Worm (Caenorhabditis elegans) whole organism, L2 larva: ENCODE measurements around the gene C05D12.5.
"Not testable (repeated sequence)": the region's sequence is repeated elsewhere in the genome, so short reads cannot be mapped to it uniquely, and the experiment has no call there.

ENCODE experiments used
- C34F6.9 ChIP-seq: fragments of 150-350 bp; optimal IDR thresholded peaks from 2 replicates; lab custom pipeline; 2014; ENCODE audit warnings: missing biosample characterization, missing genetic modification characterization
- R02D3.7 ChIP-seq: fragments of 150-350 bp; optimal IDR thresholded peaks from 2 replicates; lab custom pipeline; 2014; ENCODE audit warnings: missing biosample characterization, missing genetic modification characterization
- Y55F3AM.14 ChIP-seq: fragments of 200-800 bp; sonication (Bioruptor generic); optimal IDR thresholded peaks from 2 replicates; lab custom pipeline; 2018; ENCODE audit warnings: mild to moderate bottlenecking, missing genetic modification characterization, missing compliant biosample characterization
- ZK546.5 ChIP-seq: sonication (generic microtip); optimal IDR thresholded peaks from 2 replicates; lab custom pipeline; 2017; ENCODE audit warnings: missing biosample characterization, missing genetic modification characterization
- alr-1 ChIP-seq: fragments of 150-350 bp; optimal IDR thresholded peaks from 2 replicates; lab custom pipeline; 2014; ENCODE audit warnings: missing biosample characterization, missing genetic modification characterization
- aly-2 ChIP-seq: fragments of 150-350 bp; optimal IDR thresholded peaks from 2 replicates; lab custom pipeline; 2014; ENCODE audit warnings: missing biosample characterization, missing genetic modification characterization
- blmp-1 ChIP-seq: sonication (generic microtip); optimal IDR thresholded peaks from 2 replicates; lab custom pipeline; 2017; ENCODE audit warnings: missing genetic modification characterization, mild to moderate bottlenecking, missing compliant biosample characterization, antibody characterized with exemption, moderate library complexity; ENCODE audit not compliant: insufficient read depth
- ceh-16 ChIP-seq: fragments of 150-350 bp; optimal IDR thresholded peaks from 2 replicates; lab custom pipeline; 2014; ENCODE audit warnings: missing biosample characterization, missing genetic modification characterization
- ceh-82 ChIP-seq: fragments of 150-350 bp; optimal IDR thresholded peaks from 2 replicates; lab custom pipeline; 2014; ENCODE audit warnings: missing biosample characterization, missing genetic modification characterization
- crh-2 ChIP-seq: sonication (generic microtip); optimal IDR thresholded peaks from 2 replicates; lab custom pipeline; 2017; ENCODE audit warnings: missing biosample characterization, missing genetic modification characterization
- dmd-4 ChIP-seq: sonication (generic microtip); optimal IDR thresholded peaks from 2 replicates; lab custom pipeline; 2017; ENCODE audit warnings: missing biosample characterization, missing genetic modification characterization
- egl-27 ChIP-seq: sonication (generic microtip); optimal IDR thresholded peaks from 3 replicates; lab custom pipeline; 2017; ENCODE audit warnings: missing biosample characterization, missing genetic modification reagents, missing genetic modification characterization
- elt-3 ChIP-seq: sonication (generic microtip); optimal IDR thresholded peaks from 2 replicates; lab custom pipeline; 2017; ENCODE audit warnings: missing biosample characterization, missing genetic modification characterization
- fos-1 ChIP-seq: fragments of 150-350 bp; optimal IDR thresholded peaks from 2 replicates; lab custom pipeline; 2014; ENCODE audit warnings: missing biosample characterization, missing genetic modification characterization
- gmeb-1 ChIP-seq: fragments of 150-350 bp; optimal IDR thresholded peaks from 2 replicates; lab custom pipeline; 2014; ENCODE audit warnings: missing biosample characterization, missing genetic modification characterization
- lin-13 ChIP-seq: fragments of 150-350 bp; optimal IDR thresholded peaks from 2 replicates; lab custom pipeline; 2014; ENCODE audit warnings: missing biosample characterization, missing genetic modification reagents, missing genetic modification characterization
- lin-39 ChIP-seq: fragments of 150-350 bp; optimal IDR thresholded peaks from 2 replicates; lab custom pipeline; 2014; ENCODE audit warnings: missing biosample characterization, missing genetic modification reagents, missing genetic modification characterization
- lsy-2 ChIP-seq, 2 experiments: fragments of 150-350 bp in 1 of 2; sonication (generic microtip) in 1 of 2; optimal IDR thresholded peaks; 2 replicates each; lab custom pipeline; 2014 to 2017; ENCODE audit warnings: missing biosample characterization in 2 of 2, missing genetic modification characterization in 2 of 2
- mbf-1 ChIP-seq: sonication (generic microtip); optimal IDR thresholded peaks from 2 replicates; lab custom pipeline; 2017; ENCODE audit warnings: missing biosample characterization, missing genetic modification characterization
- nhr-129 ChIP-seq: fragments of 150-350 bp; optimal IDR thresholded peaks from 2 replicates; lab custom pipeline; 2014; ENCODE audit warnings: missing biosample characterization, missing genetic modification characterization
- nhr-21 ChIP-seq: fragments of 150-350 bp; optimal IDR thresholded peaks from 2 replicates; lab custom pipeline; 2014; ENCODE audit warnings: missing biosample characterization, missing genetic modification characterization
- nhr-237 ChIP-seq: fragments of 150-350 bp; optimal IDR thresholded peaks from 2 replicates; lab custom pipeline; 2014; ENCODE audit warnings: missing biosample characterization, missing genetic modification characterization
- nhr-25 ChIP-seq: fragments of 150-350 bp; sonication (generic microtip); optimal IDR thresholded peaks from 3 replicates; lab custom pipeline; 2014; ENCODE audit warnings: missing biosample characterization, missing genetic modification characterization
- nhr-6 ChIP-seq: fragments of 150-350 bp; optimal IDR thresholded peaks from 2 replicates; lab custom pipeline; 2014; ENCODE audit warnings: missing biosample characterization, missing genetic modification characterization
- nhr-77 ChIP-seq: fragments of 150-350 bp; optimal IDR thresholded peaks from 2 replicates; lab custom pipeline; 2014; ENCODE audit warnings: missing biosample characterization, missing genetic modification characterization
- sem-4 ChIP-seq: fragments of 150-350 bp; optimal IDR thresholded peaks from 2 replicates; lab custom pipeline; 2014; ENCODE audit warnings: missing biosample characterization, missing genetic modification reagents, missing genetic modification characterization
- skn-1 ChIP-seq: sonication (generic microtip); optimal IDR thresholded peaks from 2 replicates; lab custom pipeline; 2017; ENCODE audit warnings: missing biosample characterization, missing genetic modification characterization
- sma-9 ChIP-seq, 2 experiments: fragments of 150-350 bp in 1 of 2; sonication (generic microtip) in 1 of 2; optimal IDR thresholded peaks; 2 replicates each; lab custom pipeline; 2014 to 2016; ENCODE audit warnings: missing genetic modification characterization in 2 of 2, mild to moderate bottlenecking in 1 of 2, missing biosample characterization in 1 of 2, missing compliant biosample characterization in 1 of 2, missing genetic modification reagents in 1 of 2, moderate library complexity in 1 of 2
- unc-55 ChIP-seq: fragments of 150-350 bp; sonication (generic microtip); optimal IDR thresholded peaks from 3 replicates; lab custom pipeline; 2014; ENCODE audit warnings: missing biosample characterization, missing genetic modification reagents, missing genetic modification characterization
- unc-62 ChIP-seq: fragments of 150-350 bp; optimal IDR thresholded peaks from 2 replicates; lab custom pipeline; 2014; ENCODE audit warnings: missing biosample characterization, missing genetic modification reagents, missing genetic modification characterization
- ztf-11 ChIP-seq: sonication (generic microtip); optimal IDR thresholded peaks from 2 replicates; lab custom pipeline; 2017; ENCODE audit warnings: missing biosample characterization, missing genetic modification characterization
- ztf-4 ChIP-seq: fragments of 150-350 bp; optimal IDR thresholded peaks from 2 replicates; lab custom pipeline; 2014; ENCODE audit warnings: missing biosample characterization, missing genetic modification characterization

The C05D12.5 gene

ce11 chrII:11440265-11440664 is 6.2 kb downstream of the C05D12.5 start, which contains the start of gene VW02B12L.2:
Gene VW02B12L.2 (minus strand): TSS chrII:11440329.
- TF ChIP-seq dmd-4 (tag; lab: Kevin White, UChicago) (no peak), gmeb-1 (tag; lab: Kevin White, UChicago) (peak; percentile 81), R02D3.7 (tag; lab: Kevin White, UChicago) (peak; percentile 73), blmp-1 (tag; lab: Kevin White, UChicago) (peak; percentile 8), nhr-129 (peak; percentile 51), unc-55 (GFP tag; lab: Kevin White, UChicago) (peak; percentile 78), ZK546.5 (no peak), C34F6.9 (tag; lab: Kevin White, UChicago) (peak; percentile 72), lsy-2 (tag; optimal IDR thresholded peaks at IDR 0.05; lab: Kevin White, UChicago) (peak; percentile 34 to 72), lin-13 (peak; percentile 22), ztf-11 (tag; lab: Kevin White, UChicago) (no peak), sma-9 (GFP tag; optimal IDR thresholded peaks at IDR 0.05; lab: Kevin White, UChicago) (peak; percentile 33), sma-9 (tag; optimal IDR thresholded peaks at IDR 0.05; lab: Kevin White, UChicago) (no peak), ceh-82 (tag; lab: Kevin White, UChicago) (no peak)

DNA sequence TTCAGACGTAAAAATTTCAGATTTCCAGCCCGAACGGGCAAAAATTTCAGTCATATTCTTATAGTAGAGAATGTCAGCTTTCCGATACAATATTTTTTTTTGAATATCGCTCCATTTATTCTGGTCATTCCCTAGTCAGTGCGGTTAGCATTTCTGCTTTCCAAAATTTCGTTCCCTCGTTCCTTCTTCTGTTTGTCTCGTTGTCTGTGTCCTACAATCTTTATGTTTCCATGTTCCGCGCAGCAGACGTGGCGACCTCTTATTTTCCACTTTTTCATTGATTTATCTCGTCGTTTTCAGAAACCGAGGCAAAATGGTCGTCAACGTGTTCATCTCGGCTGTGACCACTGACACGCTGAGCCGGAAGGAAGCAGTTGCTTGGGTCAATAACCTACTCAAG is 8.4 kb downstream of the C05D12.5 start, which contains the start of gene ebp-2:
Gene ebp-2 (plus strand): TSS at position 301 of the 400 bp plus-strand sequence.
- TF ChIP-seq fos-1; mbf-1 (tag; lab: Kevin White, UChicago); lin-39 (tag; lab: Kevin White, UChicago): not testable (repeated sequence)

- no peak for TF ChIP-seq ztf-11 (tag; lab: Kevin White, UChicago)
- no peak for TF ChIP-seq ceh-16 (tag; lab: Kevin White, UChicago)
- TF ChIP-seq lin-39 (tag; lab: Kevin White, UChicago) = no peak
- no peak for TF ChIP-seq R02D3.7 (tag; lab: Kevin White, UChicago)
- TF ChIP-seq nhr-237 = no peak
- TF ChIP-seq, all 48 proteins: peak for 0
These were observed 9.1 kb downstream of the C05D12.5 start for ce11 chrII:11443128-11443527.

- TF ChIP-seq dmd-4 (tag; lab: Kevin White, UChicago) (no peak), nhr-21 (tag; lab: Kevin White, UChicago) (no peak), ceh-82 (tag; lab: Kevin White, UChicago) (no peak), crh-2 (tag; lab: Kevin White, UChicago) (no peak), Y55F3AM.14 (GFP tag; lab: Kevin White, UChicago) (no peak)
These were observed 9.8 kb downstream of the C05D12.5 start, which contains the start of gene adbp-1 for ce11 chrII:11443862-11444261. Gene adbp-1 (plus strand): TSS chrII:11444162.

- no peak for TF ChIP-seq mbf-1 (tag; lab: Kevin White, UChicago)
- TF ChIP-seq sem-4 (tag; lab: Kevin White, UChicago) = no peak
- TF ChIP-seq unc-62 (GFP tag; lab: Kevin White, UChicago) = no peak
- TF ChIP-seq nhr-25 (tag; lab: Kevin White, UChicago) = no peak
- TF ChIP-seq lin-13 = no peak
- no peak for TF ChIP-seq egl-27 (tag; lab: Kevin White, UChicago)
- TF ChIP-seq aly-2 (tag; lab: Kevin White, UChicago) = no peak
- no peak for TF ChIP-seq ztf-11 (tag; lab: Kevin White, UChicago)
- TF ChIP-seq elt-3 (tag; lab: Kevin White, UChicago) = no peak
- TF ChIP-seq alr-1 (tag; lab: Kevin White, UChicago) = no peak
- no peak for TF ChIP-seq nhr-77
- TF ChIP-seq ztf-4 = no peak
- TF ChIP-seq ceh-16 (tag; lab: Kevin White, UChicago) = no peak
These were observed 10.9 kb downstream of the C05D12.5 start, which contains the start of gene W02B12.13 for ce11 chrII:11444973-11445372. Gene W02B12.13 (plus strand): TSS chrII:11445273.

- no peak for TF ChIP-seq nhr-6
- TF ChIP-seq lsy-2 (tag; optimal IDR thresholded peaks at IDR 0.05; lab: Kevin White, UChicago) = no peak
- TF ChIP-seq skn-1 (tag; lab: Kevin White, UChicago) = peak; percentile 50
- TF ChIP-seq fos-1 = peak; percentile 79
These were observed 14.7 kb downstream of the C05D12.5 start, which contains the start of gene W02B12.1 for ce11 chrII:11448753-11449152. Gene W02B12.1 (plus strand): TSS chrII:11449021.
